Worm (Caenorhabditis elegans): ENCODE data around the gene dpff-1.
A peak's percentile ranks its signal among the peaks of the same experiment; 100 is the strongest.

The dpff-1 gene

DNA sequence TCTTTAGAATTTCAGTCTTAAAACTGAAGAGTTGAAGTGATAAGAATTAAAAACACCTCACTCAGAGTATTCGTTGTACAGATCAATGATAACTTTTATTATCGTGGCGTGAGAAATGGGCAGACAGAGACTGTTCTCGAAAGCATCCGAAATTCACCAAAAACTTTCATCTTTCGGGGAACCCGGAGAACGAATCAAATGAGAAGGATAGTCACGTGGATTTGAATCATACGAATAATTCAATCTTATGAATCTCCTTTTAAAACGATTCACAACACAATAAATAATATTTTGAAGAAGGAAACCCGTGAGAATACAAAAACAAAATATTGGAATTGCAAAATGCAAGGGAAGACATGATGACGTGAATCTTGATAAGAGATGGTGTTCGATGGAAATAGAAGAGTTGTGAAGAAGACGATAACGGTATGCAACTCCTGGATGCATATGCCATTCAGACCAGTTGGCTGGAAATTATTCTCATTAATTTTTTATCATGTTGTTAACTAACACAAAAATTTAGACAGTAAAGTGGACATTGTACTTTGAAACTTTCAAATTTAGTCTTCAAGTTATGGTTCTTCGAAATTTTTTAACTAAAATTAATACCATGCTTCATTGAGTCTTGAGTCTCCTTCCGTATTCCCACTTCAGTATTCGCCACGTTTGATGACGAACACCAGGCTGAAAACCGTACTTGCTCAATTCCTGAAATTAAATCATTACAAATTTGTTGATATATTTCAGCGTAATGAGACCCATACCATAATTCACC is 29.1 kb downstream of the dpff-1 start:
- TF ChIP-seq elt-2 (tag; optimal IDR thresholded peaks at IDR 0.05) (peak; percentile 13), hlh-6 (tag; optimal IDR thresholded peaks at IDR 0.05) (no peak), ceh-2 (tag; optimal IDR thresholded peaks at IDR 0.05) (no peak)

- no peak for TF ChIP-seq ets-4 (tag; optimal IDR thresholded peaks at IDR 0.05)
- TF ChIP-seq ceh-22 (tag; optimal IDR thresholded peaks at IDR 0.05), result no peak
- no peak for TF ChIP-seq che-1 (tag; optimal IDR thresholded peaks at IDR 0.05)
- no peak for TF ChIP-seq lin-11 (tag; optimal IDR thresholded peaks at IDR 0.05)
- TF ChIP-seq dmd-4 (tag; optimal IDR thresholded peaks at IDR 0.05; ENCODE audit: borderline replicate concordance), result no peak
- no peak for TF ChIP-seq hlh-15 (tag; optimal IDR thresholded peaks at IDR 0.05)
- TF ChIP-seq ceh-6 (GFP tag; optimal IDR thresholded peaks at IDR 0.05), result no peak
- TF ChIP-seq ahr-1 (tag; optimal IDR thresholded peaks at IDR 0.05), result no peak
- TF ChIP-seq syd-9 (tag; optimal IDR thresholded peaks at IDR 0.05), result no peak
- TF ChIP-seq pax-1 (tag; optimal IDR thresholded peaks at IDR 0.05), result no peak
- no peak for TF ChIP-seq ceh-30 (tag; optimal IDR thresholded peaks at IDR 0.05)
- no peak for TF ChIP-seq nhr-11 (tag; optimal IDR thresholded peaks at IDR 0.05)
- no peak for TF ChIP-seq ceh-18 (tag; optimal IDR thresholded peaks at IDR 0.05)
- TF ChIP-seq tbx-2 (tag; optimal IDR thresholded peaks at IDR 0.05), result no peak
- no peak for TF ChIP-seq unc-42 (tag; optimal IDR thresholded peaks at IDR 0.05)
- TF ChIP-seq C08G9.2 (tag; optimal IDR thresholded peaks at IDR 0.05), result no peak
Measured at ce11 chrIII:5876140-5876675, 29.9 kb downstream of the dpff-1 start, which contains the start of gene aldo-2. TSS of gene aldo-2 (minus strand) at chrIII:5876625.

DNA sequence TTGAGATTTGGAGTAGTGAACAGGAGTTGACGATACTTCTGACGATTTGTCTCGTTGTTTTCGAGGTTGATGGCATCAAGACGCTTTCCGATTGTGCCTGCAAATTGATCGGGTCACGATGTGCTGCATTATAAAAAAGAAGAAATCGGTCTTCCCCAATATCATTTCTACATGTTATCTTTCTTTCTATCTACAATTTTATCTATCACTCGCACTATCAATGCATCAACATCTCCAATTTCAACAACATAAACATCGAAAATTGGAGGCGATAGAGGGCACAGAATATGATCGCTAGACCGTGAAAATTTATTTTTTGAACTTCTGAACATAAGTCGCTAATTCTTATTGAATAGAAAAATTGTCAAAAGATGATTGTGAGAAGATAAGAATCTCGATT is 30.4 kb downstream of the dpff-1 start:
- TF ChIP-seq elt-2 (tag; optimal IDR thresholded peaks at IDR 0.05) (peak; percentile 74), Y22D7AL.16 (tag; optimal IDR thresholded peaks at IDR 0.05) (no peak), K02D7.2 (tag; optimal IDR thresholded peaks at IDR 0.05) (no peak)

DNA sequence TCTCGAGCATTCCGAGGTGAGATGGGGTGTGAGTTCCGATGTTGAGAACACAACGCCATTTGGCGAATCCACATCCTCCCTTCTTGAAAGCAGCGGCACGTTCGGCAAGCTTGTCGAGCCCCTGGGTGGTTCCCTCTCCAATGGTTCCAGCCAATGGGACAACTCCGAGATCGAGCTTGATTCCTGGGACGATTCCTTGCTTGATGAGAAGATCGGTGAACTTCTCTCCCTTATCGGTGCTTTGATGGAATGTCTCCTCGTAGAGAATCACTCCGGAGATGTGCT is 30.8 kb downstream of the dpff-1 start:
- no peak for TF ChIP-seq ceh-30 (tag; optimal IDR thresholded peaks at IDR 0.05)
- TF ChIP-seq hlh-15 (tag; optimal IDR thresholded peaks at IDR 0.05), result no peak
- no peak for TF ChIP-seq npax-4 (tag; optimal IDR thresholded peaks at IDR 0.05)
- TF ChIP-seq ceh-19 (GFP tag; optimal IDR thresholded peaks at IDR 0.05), result no peak
- TF ChIP-seq ama-1 (optimal IDR thresholded peaks at IDR 0.05), result no peak
- no peak for TF ChIP-seq ceh-45 (GFP tag; IDR thresholded peaks at IDR 0.05)
- no peak for TF ChIP-seq sox-4 (tag; optimal IDR thresholded peaks at IDR 0.05)
- no peak for TF ChIP-seq ceh-31 (tag; optimal IDR thresholded peaks at IDR 0.05)
- TF ChIP-seq hlh-13 (GFP tag; optimal IDR thresholded peaks at IDR 0.05), result no peak
- no peak for TF ChIP-seq che-1 (tag; optimal IDR thresholded peaks at IDR 0.05)
- TF ChIP-seq ceh-2 (tag; optimal IDR thresholded peaks at IDR 0.05), result no peak
- TF ChIP-seq ceh-9 (tag; optimal IDR thresholded peaks at IDR 0.05), result no peak
- no peak for TF ChIP-seq ceh-34 (tag; optimal IDR thresholded peaks at IDR 0.05)
- TF ChIP-seq eyg-1 (tag; optimal IDR thresholded peaks at IDR 0.05), result no peak

- TF ChIP-seq Y22D7AL.16 (tag; optimal IDR thresholded peaks at IDR 0.05) (no peak), odd-2 (tag; optimal IDR thresholded peaks at IDR 0.05) (no peak), npax-4 (tag; optimal IDR thresholded peaks at IDR 0.05) (no peak), gmeb-2 (tag; optimal IDR thresholded peaks at IDR 0.05) (no peak), zip-5 (tag; optimal IDR thresholded peaks at IDR 0.05) (no peak), ceh-31 (tag; optimal IDR thresholded peaks at IDR 0.05) (no peak), eyg-1 (tag; optimal IDR thresholded peaks at IDR 0.05) (no peak)
Measured at ce11 chrIII:5874664-5875417, 31.3 kb downstream of the dpff-1 start.
